Fruit fly (Drosophila melanogaster) whole organism, embryonic: Measurements from ENCODE around the gene CG3434.

ENCODE experiments used
- Aef1 ChIP-seq: fragments of 200-800 bp; sonication (Bioruptor generic); IDR thresholded peaks from 3 replicates; pipeline ENCODE4 v1.3.6; 2022; ENCODE audit warnings: missing biosample characterization, missing genetic modification characterization
- CG10147 ChIP-seq: fragments of 200-800 bp; sonication (Bioruptor generic); optimal IDR thresholded peaks from 2 replicates; lab custom pipeline; 2019; ENCODE audit warnings: missing biosample characterization, mild to moderate bottlenecking, missing genetic modification characterization, moderate library complexity
- CG10959 ChIP-seq: fragments of 200-800 bp; sonication (Bioruptor generic); IDR thresholded peaks from 2 replicates; pipeline ENCODE4 v1.3.6; 2022; ENCODE audit warnings: missing biosample characterization, missing genetic modification characterization
- CG12071 ChIP-seq: fragments of 200-800 bp; sonication (Bioruptor generic); optimal IDR thresholded peaks from 3 replicates; lab custom pipeline; 2018; ENCODE audit warnings: missing biosample characterization, mild to moderate bottlenecking, missing genetic modification characterization
- CG12769 ChIP-seq: fragments of 200-800 bp; sonication (Bioruptor generic); optimal IDR thresholded peaks from 2 replicates; lab custom pipeline; 2019; ENCODE audit warnings: missing biosample characterization, mild to moderate bottlenecking, missing genetic modification characterization, moderate library complexity
- CG1529 ChIP-seq: fragments of 200-800 bp; sonication (Bioruptor generic); optimal IDR thresholded peaks from 3 replicates; lab custom pipeline; 2018; ENCODE audit warnings: missing biosample characterization, missing genetic modification characterization
- CG17186 ChIP-seq: fragments of 200-800 bp; sonication (Bioruptor generic); optimal IDR thresholded peaks from 3 replicates; lab custom pipeline; 2017; ENCODE audit warnings: missing biosample characterization, missing genetic modification reagents, missing genetic modification characterization
- CG17328 ChIP-seq: fragments of 200-800 bp; sonication (Bioruptor generic); IDR thresholded peaks from 2 replicates; pipeline ENCODE4 v1.3.6; 2022; ENCODE audit warnings: missing biosample characterization, missing genetic modification characterization
- CG17612 ChIP-seq: fragments of 200-800 bp; sonication (Bioruptor generic); IDR thresholded peaks from 2 replicates; pipeline ENCODE4 v1.3.6; 2022; ENCODE audit warnings: missing biosample characterization, missing genetic modification characterization
- CG18476 ChIP-seq: fragments of 200-800 bp; sonication (Bioruptor generic); optimal IDR thresholded peaks from 2 replicates; lab custom pipeline; 2016; ENCODE audit warnings: missing biosample characterization, mild to moderate bottlenecking, missing genetic modification characterization
- CG2129 ChIP-seq: fragments of 200-800 bp; sonication (Bioruptor generic); IDR thresholded peaks from 2 replicates; pipeline ENCODE4 v1.3.6; 2022; ENCODE audit warnings: missing biosample characterization, missing genetic modification characterization; ENCODE audit not compliant: partially characterized antibody
- CG34422 ChIP-seq: fragments of 200-800 bp; sonication (Bioruptor generic); IDR thresholded peaks from 3 replicates; pipeline ENCODE4 v1.3.6; 2022; ENCODE audit warnings: missing biosample characterization, missing genetic modification characterization
- CG4328 ChIP-seq: fragments of 200-800 bp; sonication (Bioruptor generic); optimal IDR thresholded peaks from 3 replicates; lab custom pipeline; 2017; ENCODE audit warnings: missing biosample characterization, missing genetic modification reagents, missing genetic modification characterization
- CG4360 ChIP-seq: fragments of 200-800 bp; sonication (Bioruptor generic); IDR thresholded peaks from 2 replicates; pipeline ENCODE4 v1.3.6; 2022; ENCODE audit warnings: missing biosample characterization, missing genetic modification characterization
- CG4730 ChIP-seq: fragments of 200-800 bp; sonication (Bioruptor generic); IDR thresholded peaks from 2 replicates; pipeline ENCODE4 v1.3.6; 2022; ENCODE audit warnings: missing biosample characterization, missing genetic modification characterization
- CG5245 ChIP-seq: fragments of 200-800 bp; sonication (Bioruptor generic); optimal IDR thresholded peaks from 3 replicates; lab custom pipeline; 2016; ENCODE audit warnings: missing biosample characterization, missing genetic modification characterization
- CG6272 ChIP-seq: fragments of 200-800 bp; sonication (Bioruptor generic); IDR thresholded peaks from 2 replicates; pipeline ENCODE4 v1.3.6; 2022; ENCODE audit warnings: missing biosample characterization, missing genetic modification characterization
- CG6654 ChIP-seq: fragments of 200-800 bp; sonication (Bioruptor generic); optimal IDR thresholded peaks from 2 replicates; lab custom pipeline; 2017; ENCODE audit warnings: missing biosample characterization, mild to moderate bottlenecking, missing genetic modification characterization
- CG7839 ChIP-seq: fragments of 200-800 bp; sonication (Bioruptor generic); optimal IDR thresholded peaks from 3 replicates; lab custom pipeline; 2018; ENCODE audit warnings: missing biosample characterization, mild to moderate bottlenecking, missing genetic modification characterization, moderate library complexity
- D ChIP-seq, 2 experiments: fragments of 200-800 bp in 1 of 2; fragments of >200 bp in 1 of 2; sonication (Bioruptor generic) in 1 of 2; optimal IDR thresholded peaks; 2 replicates in 1 of 2; 3 replicates in 1 of 2; lab custom pipeline; 2017; ENCODE audit warnings: mild to moderate bottlenecking in 1 of 2, missing biosample characterization in 1 of 2, missing genetic modification characterization in 1 of 2, missing genetic modification reagents in 1 of 2
- Dek ChIP-seq: fragments of 200-800 bp; sonication (Bioruptor generic); optimal IDR thresholded peaks from 3 replicates; lab custom pipeline; 2019; ENCODE audit warnings: missing biosample characterization, mild to moderate bottlenecking, missing genetic modification characterization, moderate library complexity
- ERR ChIP-seq: fragments of 200-800 bp; sonication (Bioruptor generic); optimal IDR thresholded peaks from 2 replicates; lab custom pipeline; 2016; ENCODE audit warnings: missing biosample characterization, missing genetic modification characterization
- H2.0 ChIP-seq: fragments of 200-800 bp; sonication (Bioruptor generic); IDR thresholded peaks from 2 replicates; pipeline ENCODE4 v1.3.6; 2022; ENCODE audit warnings: missing biosample characterization, missing genetic modification characterization
- Kr ChIP-seq: fragments of 200-800 bp; sonication (Bioruptor generic); optimal IDR thresholded peaks from 2 replicates; lab custom pipeline; 2017; ENCODE audit warnings: missing biosample characterization, mild to moderate bottlenecking, missing genetic modification characterization
- Mad ChIP-seq: fragments of 200-800 bp; sonication (Bioruptor generic); optimal IDR thresholded peaks from 2 replicates; lab custom pipeline; 2016; ENCODE audit warnings: missing biosample characterization, missing genetic modification characterization
- NFAT ChIP-seq: fragments of 200-800 bp; sonication (Bioruptor generic); IDR thresholded peaks from 2 replicates; pipeline ENCODE4 v1.3.6; 2022; ENCODE audit warnings: missing biosample characterization, missing genetic modification characterization
- PHDP ChIP-seq: fragments of 200-800 bp; sonication (Bioruptor generic); optimal IDR thresholded peaks from 3 replicates; lab custom pipeline; 2018; ENCODE audit warnings: missing biosample characterization, mild to moderate bottlenecking, missing genetic modification characterization, moderate library complexity
- Pdp1 ChIP-seq, 2 experiments: fragments of 200-800 bp; sonication (Bioruptor generic); optimal IDR thresholded peaks; 3 replicates each; lab custom pipeline; 2016; ENCODE audit warnings: missing biosample characterization in 2 of 2, missing genetic modification characterization in 2 of 2, mild to moderate bottlenecking in 1 of 2, moderate library complexity in 1 of 2
- Ptx1 ChIP-seq: fragments of 200-800 bp; sonication (Bioruptor generic); IDR thresholded peaks from 2 replicates; pipeline ENCODE4 v1.3.6; 2022; ENCODE audit warnings: missing biosample characterization, missing genetic modification characterization
- Spps ChIP-seq: fragments of 200-800 bp; sonication (Bioruptor generic); optimal IDR thresholded peaks from 2 replicates; lab custom pipeline; 2018; ENCODE audit warnings: missing biosample characterization, mild to moderate bottlenecking, missing genetic modification characterization
- Taf1 ChIP-seq: fragments of 200-800 bp; sonication (Bioruptor generic); IDR thresholded peaks from 2 replicates; pipeline ENCODE4 v1.3.6; 2022; ENCODE audit warnings: missing biosample characterization, missing genetic modification characterization
- ac ChIP-seq: fragments of 200-800 bp; sonication (Bioruptor generic); optimal IDR thresholded peaks from 3 replicates; lab custom pipeline; 2017; ENCODE audit warnings: missing biosample characterization, mild to moderate bottlenecking, missing genetic modification characterization
- ato ChIP-seq: fragments of 200-800 bp; sonication (Bioruptor generic); IDR thresholded peaks from 2 replicates; pipeline ENCODE4 v1.3.6; 2022; ENCODE audit warnings: missing biosample characterization, missing genetic modification characterization; ENCODE audit not compliant: partially characterized antibody
- cad ChIP-seq: fragments of >200 bp; optimal IDR thresholded peaks from 2 replicates; lab custom pipeline; 2017; ENCODE audit warnings: missing biosample characterization, missing genetic modification characterization
- chif ChIP-seq, 2 experiments: fragments of 200-800 bp; sonication (Bioruptor generic); optimal IDR thresholded peaks; 3 replicates each; lab custom pipeline; 2016; ENCODE audit warnings: missing biosample characterization in 2 of 2, missing genetic modification characterization in 2 of 2
- chn ChIP-seq: fragments of 200-800 bp; sonication (Bioruptor generic); optimal IDR thresholded peaks from 2 replicates; lab custom pipeline; 2016; ENCODE audit warnings: missing biosample characterization, missing genetic modification characterization
- dm ChIP-seq: fragments of 200-800 bp; sonication (Bioruptor generic); optimal IDR thresholded peaks from 3 replicates; lab custom pipeline; 2016; ENCODE audit warnings: missing biosample characterization, missing genetic modification characterization
- gcm2 ChIP-seq: fragments of 200-800 bp; sonication (Bioruptor generic); optimal IDR thresholded peaks from 2 replicates; lab custom pipeline; 2016; ENCODE audit warnings: missing biosample characterization, missing genetic modification characterization
- her ChIP-seq: fragments of 200-800 bp; sonication (Bioruptor generic); optimal IDR thresholded peaks from 2 replicates; lab custom pipeline; 2016; ENCODE audit warnings: missing biosample characterization, missing genetic modification characterization
- jing ChIP-seq: fragments of 200-800 bp; sonication (Bioruptor generic); optimal IDR thresholded peaks from 2 replicates; lab custom pipeline; 2018; ENCODE audit warnings: missing biosample characterization, mild to moderate bottlenecking, missing genetic modification characterization
- ken ChIP-seq: fragments of 200-800 bp; sonication (Bioruptor generic); IDR thresholded peaks from 3 replicates; pipeline ENCODE4 v1.3.6; 2022; ENCODE audit warnings: missing biosample characterization, missing genetic modification characterization
- klu ChIP-seq: fragments of 200-800 bp; sonication (Bioruptor generic); IDR thresholded peaks from 2 replicates; pipeline ENCODE4 v1.3.6; 2022; ENCODE audit warnings: missing biosample characterization, missing genetic modification characterization
- lab ChIP-seq: fragments of 200-800 bp; sonication (Bioruptor generic); optimal IDR thresholded peaks from 3 replicates; lab custom pipeline; 2017; ENCODE audit warnings: missing biosample characterization, missing genetic modification characterization, mild to moderate bottlenecking, moderate library complexity, missing genetic modification reagents
- luna ChIP-seq: fragments of 200-800 bp; sonication (Bioruptor generic); optimal IDR thresholded peaks from 2 replicates; lab custom pipeline; 2016; ENCODE audit warnings: missing biosample characterization, missing genetic modification characterization
- psq ChIP-seq: fragments of 200-800 bp; sonication (Bioruptor generic); optimal IDR thresholded peaks from 2 replicates; lab custom pipeline; 2017; ENCODE audit warnings: missing biosample characterization, missing genetic modification characterization
- ro ChIP-seq: fragments of 200-800 bp; sonication (Bioruptor generic); IDR thresholded peaks from 2 replicates; pipeline ENCODE4 v1.3.6; 2022; ENCODE audit warnings: missing biosample characterization, missing genetic modification characterization
- sna ChIP-seq: fragments of 200-800 bp; sonication (Bioruptor generic); IDR thresholded peaks from 2 replicates; pipeline ENCODE4 v1.3.6; 2022; ENCODE audit warnings: missing biosample characterization, missing genetic modification characterization; ENCODE audit not compliant: partially characterized antibody
- sqz ChIP-seq: fragments of 200-800 bp; sonication (Bioruptor generic); optimal IDR thresholded peaks from 3 replicates; lab custom pipeline; 2018; ENCODE audit warnings: missing biosample characterization, mild to moderate bottlenecking, missing genetic modification characterization
- unpg ChIP-seq: fragments of 200-800 bp; sonication (Bioruptor generic); optimal IDR thresholded peaks from 3 replicates; lab custom pipeline; 2018; ENCODE audit warnings: missing biosample characterization, mild to moderate bottlenecking, missing genetic modification characterization, moderate library complexity
- zf30C ChIP-seq: fragments of 200-800 bp; sonication (Bioruptor generic); optimal IDR thresholded peaks from 3 replicates; lab custom pipeline; 2018; ENCODE audit warnings: missing biosample characterization, mild to moderate bottlenecking, missing genetic modification characterization

CG3434 gene

DNA sequence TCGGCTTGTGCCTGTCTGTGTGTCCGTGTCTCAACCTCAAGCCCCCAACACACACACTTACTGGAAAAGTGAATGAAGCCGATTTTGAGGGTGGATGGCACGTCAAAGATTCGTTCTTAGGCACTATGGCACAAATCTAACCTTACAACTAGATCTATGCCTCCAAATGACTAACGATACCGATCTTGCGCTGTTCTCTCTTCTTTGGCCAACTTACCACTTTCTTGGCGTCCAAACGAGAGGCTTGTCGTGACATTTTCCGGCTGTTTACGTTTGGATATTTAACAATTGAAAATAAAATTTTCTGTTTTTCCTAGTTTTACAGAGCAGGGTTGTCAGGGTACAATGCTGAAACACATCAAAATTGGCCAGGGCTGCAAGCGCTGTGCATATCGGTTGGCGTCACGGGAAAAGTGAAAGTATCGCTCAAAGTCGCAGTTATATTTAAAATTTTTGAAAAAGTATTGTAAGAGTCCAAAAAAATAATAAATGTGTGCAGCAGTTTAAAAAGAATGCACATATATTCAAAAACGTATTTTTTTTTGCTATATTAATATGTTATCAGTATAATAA lies 18.6 kb downstream of the CG3434 start, which contains the start of the genes Bet3 and Nf-YA (continued):
- no peak for TF ChIP-seq Mad (GFP tag; lab: Kevin White, UChicago)
- TF ChIP-seq Spps, result no peak
- no peak for TF ChIP-seq zf30C (GFP tag; lab: Kevin White, UChicago)
- no peak for TF ChIP-seq Kr (GFP tag; lab: Kevin White, UChicago)
- no peak for TF ChIP-seq psq (GFP tag; lab: Kevin White, UChicago)
- TF ChIP-seq ac, result no peak
- TF ChIP-seq Dek (tag; lab: Kevin White, UChicago), result peak; percentile 47
- TF ChIP-seq CG10147 (GFP tag; lab: Kevin White, UChicago), result no peak
- TF ChIP-seq cad (GFP tag; lab: Kevin White, UChicago), result no peak
- peak; percentile 31; the same call in 1 of the 2 replicates for TF ChIP-seq H2.0 (GFP tag; lab: Robert Waterston, UW)
- peak; percentile 66 for TF ChIP-seq chn (GFP tag; lab: Kevin White, UChicago)
- peak; percentile 36 for TF ChIP-seq her (GFP tag; lab: Kevin White, UChicago)
- peak; percentile 10 to 57 for TF ChIP-seq chif (GFP tag; optimal IDR thresholded peaks at IDR 0.05; lab: Kevin White, UChicago)
- TF ChIP-seq ken, result peak; percentile 70
- peak; percentile 84 for TF ChIP-seq sna (GFP tag; lab: Robert Waterston, UW)
- TF ChIP-seq CG7839 (tag; lab: Kevin White, UChicago), result peak; percentile 41
- TF ChIP-seq Ptx1 (GFP tag; lab: Robert Waterston, UW), result peak; percentile 53; the same call in 1 of the 2 replicates
- no peak for TF ChIP-seq CG1529 (GFP tag; lab: Kevin White, UChicago)
- no peak for TF ChIP-seq CG4360 (GFP tag; lab: Robert Waterston, UW)
- no peak for TF ChIP-seq CG5245
- TF ChIP-seq gcm2, result no peak
- no peak for TF ChIP-seq dm (GFP tag; lab: Kevin White, UChicago)
- TF ChIP-seq CG6654 (GFP tag; lab: Kevin White, UChicago), result no peak
- no peak for TF ChIP-seq CG4328 (GFP tag; lab: Kevin White, UChicago)
- peak; percentile 31; the same call in 1 of the 2 replicates for TF ChIP-seq CG17328 (GFP tag; lab: Robert Waterston, UW)
- TF ChIP-seq sqz (GFP tag; lab: Kevin White, UChicago), result no peak
- TF ChIP-seq NFAT, result peak; percentile 88
- TF ChIP-seq unpg (GFP tag; lab: Kevin White, UChicago), result no peak
- peak; percentile 20; the same call in 1 of the 2 replicates for TF ChIP-seq ato (GFP tag; lab: Robert Waterston, UW)
- no peak for TF ChIP-seq PHDP (tag; lab: Kevin White, UChicago)
- 0 out of 2 replicates have a peak, but pooled peaks have one; percentile 19 for TF ChIP-seq CG4730 (GFP tag; lab: Robert Waterston, UW)
- TF ChIP-seq jing, result no peak
- no peak for TF ChIP-seq CG18476 (GFP tag; lab: Kevin White, UChicago)
- TF ChIP-seq ERR (GFP tag; lab: Kevin White, UChicago), result no peak
- TF ChIP-seq CG6272, result peak; percentile 59; the same call in 1 of the 2 replicates
- peak; percentile 73 for TF ChIP-seq CG2129 (GFP tag; lab: Robert Waterston, UW)
- TF ChIP-seq lab, result peak; percentile 32
- peak; percentile 43 for TF ChIP-seq CG17612 (GFP tag; lab: Robert Waterston, UW)
- peak; percentile 31 for TF ChIP-seq CG17186 (GFP tag; lab: Kevin White, UChicago)
- TF ChIP-seq Taf1 (GFP tag; lab: Robert Waterston, UW), result no peak
- peak; percentile 39 to 51 for TF ChIP-seq Pdp1 (GFP tag; optimal IDR thresholded peaks at IDR 0.05; lab: Kevin White, UChicago)
- TF ChIP-seq CG34422 (GFP tag; lab: Robert Waterston, UW), result peak; percentile 67; the same call in 2 of the 3 replicates
- TF ChIP-seq Aef1 (GFP tag; lab: Robert Waterston, UW), result peak; percentile 50; the same call in 1 of the 3 replicates
- no peak for TF ChIP-seq ro
- TF ChIP-seq CG12769 (tag; lab: Kevin White, UChicago), result peak; percentile 43
- TF ChIP-seq CG10959 (GFP tag; lab: Robert Waterston, UW), result no peak
- no peak for TF ChIP-seq D (optimal IDR thresholded peaks at IDR 0.05; lab: Kevin White, UChicago)
- TF ChIP-seq D (GFP tag; optimal IDR thresholded peaks at IDR 0.05; lab: Kevin White, UChicago), result no peak
- no peak for TF ChIP-seq klu
- TF ChIP-seq CG12071, result no peak
- TF ChIP-seq luna (GFP tag; lab: Kevin White, UChicago), result peak; percentile 77
